Worm (Caenorhabditis elegans): Measurements from ENCODE around the gene ric-3.

The ric-3 gene

ce11 chrIV:7774206-7774605 lies 43.8 kb upstream of the ric-3 start, which contains the start of the genes hcf-1 and swd-2.2:
Gene hcf-1, minus strand, starts transcription at chrIV:7774275.
Gene swd-2.2, plus strand, starts transcription at chrIV:7774411.
- TF ChIP-seq T20F7.1 (GFP tag; optimal IDR thresholded peaks at IDR 0.05) (peak; percentile 47), nhr-237 (tag; optimal IDR thresholded peaks at IDR 0.05) (no peak), ZK546.5 (tag; optimal IDR thresholded peaks at IDR 0.05) (no peak), ceh-28 (tag; optimal IDR thresholded peaks at IDR 0.05) (no peak), nhr-25 (tag; optimal IDR thresholded peaks at IDR 0.05; ENCODE audit: borderline replicate concordance, insufficient read depth) (no peak), mes-2 (tag; optimal IDR thresholded peaks at IDR 0.05; ENCODE audit: poor library complexity, severe bottlenecking) (peak; percentile 43), lin-15B (tag; optimal IDR thresholded peaks at IDR 0.05) (no peak), mdt-29 (GFP tag; IDR thresholded peaks at IDR 0.05) (no peak), zag-1 (tag; optimal IDR thresholded peaks at IDR 0.05) (no peak), unc-62 (GFP tag; optimal IDR thresholded peaks at IDR 0.05 in 1 of 2) (no peak), unc-62 (tag; optimal IDR thresholded peaks at IDR 0.05) (no peak), lsy-2 (tag; optimal IDR thresholded peaks at IDR 0.05) (peak in 1 of 2 experiments; percentile 63), aha-1 (tag) (peak; percentile 50), nhr-28 (tag; optimal IDR thresholded peaks at IDR 0.05) (peak; percentile 22), fos-1 (tag; optimal IDR thresholded peaks at IDR 0.05) (no peak), nhr-77 (tag; optimal IDR thresholded peaks at IDR 0.05) (peak; percentile 8), lin-38 (GFP tag; IDR thresholded peaks at IDR 0.05) (peak; percentile 93), zip-11 (GFP tag; IDR thresholded peaks at IDR 0.05) (no peak), nhr-11 (tag; optimal IDR thresholded peaks at IDR 0.05) (no peak), cey-2 (tag; optimal IDR thresholded peaks at IDR 0.05; ENCODE audit: borderline replicate concordance, insufficient read depth) (no peak), hmg-1.1 (GFP tag; IDR thresholded peaks at IDR 0.05) (no peak), lin-29 (GFP tag; IDR thresholded peaks at IDR 0.05) (no peak), dpl-1 (GFP tag; optimal IDR thresholded peaks at IDR 0.05) (peak; percentile 58), aly-2 (tag; optimal IDR thresholded peaks at IDR 0.05) (no peak), Y48G9A.11 (GFP tag; IDR thresholded peaks at IDR 0.05) (no peak)

ce11 chrIV:7775725-7776124 lies 42.3 kb upstream of the ric-3 start, which contains the start of gene swd-2.1:
Gene swd-2.1, plus strand, starts transcription at chrIV:7776025.
- no peak for TF ChIP-seq unc-39 (tag; optimal IDR thresholded peaks at IDR 0.05)
- TF ChIP-seq gei-8 (GFP tag; optimal IDR thresholded peaks at IDR 0.05), result no peak
- TF ChIP-seq dpl-1 (GFP tag; optimal IDR thresholded peaks at IDR 0.05), result no peak
- no peak for TF ChIP-seq mes-2 (tag; optimal IDR thresholded peaks at IDR 0.05; ENCODE audit: poor library complexity, severe bottlenecking)
- TF ChIP-seq unc-130 (GFP tag; optimal IDR thresholded peaks at IDR 0.05), result no peak
- no peak for TF ChIP-seq ZK337.2 (GFP tag; IDR thresholded peaks at IDR 0.05)
- TF ChIP-seq saeg-2 (GFP tag; IDR thresholded peaks at IDR 0.05), result no peak
- no peak for TF ChIP-seq arid-1 (GFP tag; conservative IDR thresholded peaks at IDR 0.05)
- TF ChIP-seq ztf-11 (tag; optimal IDR thresholded peaks at IDR 0.05), result no peak
- TF ChIP-seq zfp-3 (GFP tag; conservative IDR thresholded peaks at IDR 0.05), result no peak
- TF ChIP-seq nhr-102 (tag; optimal IDR thresholded peaks at IDR 0.05), result no peak
- no peak for TF ChIP-seq ama-1 (optimal IDR thresholded peaks at IDR 0.05)
- TF ChIP-seq mep-1 (tag; optimal IDR thresholded peaks at IDR 0.05), result no peak
- TF ChIP-seq jun-1 (tag; optimal IDR thresholded peaks at IDR 0.05), result no peak
- no peak for TF ChIP-seq skn-1 (tag; optimal IDR thresholded peaks at IDR 0.05)

ce11 chrIV:7778865-7779264 lies 39.2 kb upstream of the ric-3 start, which contains the start of gene rpap-3:
Gene rpap-3, minus strand, starts transcription at chrIV:7778965.
- TF ChIP-seq nhr-11 (tag; optimal IDR thresholded peaks at IDR 0.05), result no peak
- no peak for TF ChIP-seq lin-13 (GFP tag; optimal IDR thresholded peaks at IDR 0.05)
- TF ChIP-seq T20F7.1 (GFP tag; optimal IDR thresholded peaks at IDR 0.05), result no peak
- no peak for TF ChIP-seq Y5F2A.4 (GFP tag; optimal IDR thresholded peaks at IDR 0.05)
- TF ChIP-seq daf-16 (GFP tag; optimal IDR thresholded peaks at IDR 0.05), result peak in 1 of 2 experiments; percentile 0
- no peak for TF ChIP-seq daf-16 (tag; optimal IDR thresholded peaks at IDR 0.05)
